Worm (Caenorhabditis elegans): ENCODE data around the gene F13B12.6.
A peak's percentile ranks its signal among the peaks of the same experiment; 100 is the strongest.

The F13B12.6 gene

ce11 chrIV:10453001-10453400 lies 35.3 kb upstream of the F13B12.6 start, which contains the start of gene F01D4.8:
Gene F01D4.8, minus strand, starts transcription at chrIV:10453101.
- TF ChIP-seq crh-2 (tag; optimal IDR thresholded peaks at IDR 0.05) = no peak
- no peak for TF ChIP-seq F13H6.1 (tag; optimal IDR thresholded peaks at IDR 0.05)
- TF ChIP-seq nhr-21 (tag; optimal IDR thresholded peaks at IDR 0.05) = no peak
- TF ChIP-seq unc-39 (tag; optimal IDR thresholded peaks at IDR 0.05) = no peak

DNA sequence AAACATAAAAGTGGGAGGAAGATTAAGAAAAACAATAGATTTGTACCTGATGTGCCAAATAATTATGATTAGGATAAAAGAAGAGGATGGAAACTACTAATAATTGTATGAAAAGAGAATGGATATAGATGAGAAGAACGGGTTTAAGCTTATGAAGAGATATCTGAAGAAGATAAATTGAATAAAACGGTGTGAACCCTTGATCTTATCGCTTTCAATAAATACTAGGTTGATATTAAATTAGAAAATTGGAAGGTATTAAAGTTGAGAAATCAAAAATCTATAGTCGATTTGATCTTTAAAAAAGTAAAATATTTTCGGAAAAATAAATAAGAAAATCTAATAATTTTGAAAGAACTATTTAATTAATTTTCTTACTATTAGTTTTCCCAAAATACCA lies 32.1 kb upstream of the F13B12.6 start, which contains the start of gene F13B12.4:
TSS of gene F13B12.4 (minus strand) at position 101 of the 400 bp plus-strand sequence.
- TF ChIP-seq ama-1 (optimal IDR thresholded peaks at IDR 0.05) = no peak
- TF ChIP-seq nhr-23 (tag; optimal IDR thresholded peaks at IDR 0.05) = no peak
- no peak for TF ChIP-seq nhr-129 (tag; optimal IDR thresholded peaks at IDR 0.05)
- TF ChIP-seq gmeb-1 (tag; optimal IDR thresholded peaks at IDR 0.05) = no peak
- TF ChIP-seq mbf-1 (tag; optimal IDR thresholded peaks at IDR 0.05) = no peak
- TF ChIP-seq peb-1 (tag; optimal IDR thresholded peaks at IDR 0.05) = no peak
- no peak for TF ChIP-seq ztf-4 (tag; optimal IDR thresholded peaks at IDR 0.05)
- no peak for TF ChIP-seq ZK546.5 (tag; optimal IDR thresholded peaks at IDR 0.05)
- TF ChIP-seq elt-1 (tag; optimal IDR thresholded peaks at IDR 0.05) = no peak
- TF ChIP-seq nhr-6 (tag; optimal IDR thresholded peaks at IDR 0.05) = no peak
- TF ChIP-seq egl-27 (tag; optimal IDR thresholded peaks at IDR 0.05) = no peak
- no peak for TF ChIP-seq ceh-82 (tag; optimal IDR thresholded peaks at IDR 0.05)
- no peak for TF ChIP-seq snpc-4 (tag; optimal IDR thresholded peaks at IDR 0.05)

ce11 chrIV:10443510-10443909 lies 25.8 kb upstream of the F13B12.6 start, which contains the start of gene F13B12.7:
Gene F13B12.7, plus strand, starts transcription at chrIV:10443810.
- TF ChIP-seq ztf-1 (GFP tag; conservative IDR thresholded peaks at IDR 0.05) (no peak), fos-1 (tag; optimal IDR thresholded peaks at IDR 0.05) (no peak), mbf-1 (tag; optimal IDR thresholded peaks at IDR 0.05) (no peak), unc-39 (tag; optimal IDR thresholded peaks at IDR 0.05) (no peak), egl-27 (tag; optimal IDR thresholded peaks at IDR 0.05) (no peak), sma-9 (GFP tag; optimal IDR thresholded peaks at IDR 0.05) (no peak), sma-9 (tag; optimal IDR thresholded peaks at IDR 0.05) (no peak)

DNA sequence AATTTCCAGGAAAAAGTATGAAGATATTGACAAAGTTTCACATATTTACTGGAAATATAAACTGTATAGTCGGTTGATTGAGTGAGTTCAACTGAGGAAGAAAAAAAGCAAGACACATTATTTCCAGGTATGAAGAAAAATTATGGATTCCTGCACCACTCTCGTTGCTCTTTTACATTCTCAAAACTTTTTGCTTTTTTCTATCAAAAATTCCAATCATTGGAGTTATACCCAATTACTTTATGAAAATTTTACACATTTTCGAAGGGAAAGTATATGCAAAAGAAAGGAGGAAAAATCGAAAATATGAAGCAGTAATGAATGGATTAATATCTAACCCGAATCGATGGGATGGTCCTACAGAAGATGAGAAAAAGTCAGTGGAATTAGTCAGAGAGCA lies 25.2 kb upstream of the F13B12.6 start:
- TF ChIP-seq skn-1 (tag; optimal IDR thresholded peaks at IDR 0.05) (no peak), R02D3.7 (tag; optimal IDR thresholded peaks at IDR 0.05) (no peak)

DNA sequence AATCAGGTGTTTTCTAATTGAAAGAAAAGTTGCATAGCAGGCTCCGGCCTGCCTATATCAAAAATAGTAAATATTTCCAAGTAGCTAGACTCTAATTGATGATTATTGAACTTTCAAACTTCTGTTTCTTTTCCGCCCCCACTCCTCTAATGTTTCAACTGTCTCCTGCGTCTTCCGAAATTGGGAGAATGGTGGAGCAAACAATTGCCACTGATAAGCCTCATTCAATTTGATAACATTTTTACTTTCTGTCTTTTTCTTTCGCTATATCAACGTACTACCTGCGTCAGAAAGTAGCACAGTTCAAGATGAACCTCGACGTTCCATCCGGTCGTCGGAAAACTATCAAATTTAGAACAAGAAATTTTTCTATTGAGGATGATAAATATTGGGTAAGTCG lies 21.2 kb upstream of the F13B12.6 start, which contains the start of gene F13B12.3:
TSS of gene F13B12.3 (plus strand) at position 223 of the 400 bp plus-strand sequence.
- peak; percentile 40 for TF ChIP-seq sma-9 (GFP tag; optimal IDR thresholded peaks at IDR 0.05)
- TF ChIP-seq sma-9 (tag; optimal IDR thresholded peaks at IDR 0.05) = no peak
- TF ChIP-seq unc-39 (tag; optimal IDR thresholded peaks at IDR 0.05) = no peak
- peak; percentile 73 for TF ChIP-seq fos-1 (tag; optimal IDR thresholded peaks at IDR 0.05)
- no peak for TF ChIP-seq egl-27 (tag; optimal IDR thresholded peaks at IDR 0.05)
- TF ChIP-seq nhr-77 (tag; optimal IDR thresholded peaks at IDR 0.05) = no peak
- TF ChIP-seq sem-4 (tag; optimal IDR thresholded peaks at IDR 0.05) = no peak
- no peak for TF ChIP-seq snpc-4 (tag; optimal IDR thresholded peaks at IDR 0.05)
- no peak for TF ChIP-seq lin-39 (tag; optimal IDR thresholded peaks at IDR 0.05)
- TF ChIP-seq dmd-4 (tag; optimal IDR thresholded peaks at IDR 0.05) = no peak
- TF ChIP-seq ceh-16 (tag; optimal IDR thresholded peaks at IDR 0.05) = no peak
- no peak for TF ChIP-seq ztf-11 (tag; optimal IDR thresholded peaks at IDR 0.05)
- no peak for TF ChIP-seq lin-11 (tag; optimal IDR thresholded peaks at IDR 0.05)
- no peak for TF ChIP-seq ztf-4 (tag; optimal IDR thresholded peaks at IDR 0.05)
- TF ChIP-seq nhr-237 (tag; optimal IDR thresholded peaks at IDR 0.05) = no peak
- peak; percentile 11 for TF ChIP-seq gmeb-1 (tag; optimal IDR thresholded peaks at IDR 0.05)
- no peak for TF ChIP-seq C34F6.9 (tag; optimal IDR thresholded peaks at IDR 0.05)
- TF ChIP-seq ztf-1 (GFP tag; conservative IDR thresholded peaks at IDR 0.05) = no peak
- no peak for TF ChIP-seq lin-13 (GFP tag; optimal IDR thresholded peaks at IDR 0.05)
- peak; percentile 25 for TF ChIP-seq crh-2 (tag; optimal IDR thresholded peaks at IDR 0.05)
- no peak for TF ChIP-seq nhr-21 (tag; optimal IDR thresholded peaks at IDR 0.05)
- TF ChIP-seq nhr-6 (tag; optimal IDR thresholded peaks at IDR 0.05) = no peak
- TF ChIP-seq blmp-1 (tag; optimal IDR thresholded peaks at IDR 0.05; ENCODE audit: insufficient read depth) = no peak
- no peak for TF ChIP-seq R02D3.7 (tag; optimal IDR thresholded peaks at IDR 0.05)
- no peak for TF ChIP-seq mbf-1 (tag; optimal IDR thresholded peaks at IDR 0.05)
- no peak for TF ChIP-seq ceh-82 (tag; optimal IDR thresholded peaks at IDR 0.05)
- no peak for TF ChIP-seq nhr-25 (tag; optimal IDR thresholded peaks at IDR 0.05)
- no peak for TF ChIP-seq unc-62 (GFP tag; optimal IDR thresholded peaks at IDR 0.05)
- no peak for TF ChIP-seq mab-5 (tag; optimal IDR thresholded peaks at IDR 0.05)
- no peak for TF ChIP-seq nhr-12 (tag; optimal IDR thresholded peaks at IDR 0.05)
- TF ChIP-seq alr-1 (tag; optimal IDR thresholded peaks at IDR 0.05) = no peak
- no peak for TF ChIP-seq ama-1 (optimal IDR thresholded peaks at IDR 0.05)

Measured in whole organism, L2 larva.